Worm (Caenorhabditis elegans): ENCODE data around the gene nlp-78.

Gene nlp-78

DNA sequence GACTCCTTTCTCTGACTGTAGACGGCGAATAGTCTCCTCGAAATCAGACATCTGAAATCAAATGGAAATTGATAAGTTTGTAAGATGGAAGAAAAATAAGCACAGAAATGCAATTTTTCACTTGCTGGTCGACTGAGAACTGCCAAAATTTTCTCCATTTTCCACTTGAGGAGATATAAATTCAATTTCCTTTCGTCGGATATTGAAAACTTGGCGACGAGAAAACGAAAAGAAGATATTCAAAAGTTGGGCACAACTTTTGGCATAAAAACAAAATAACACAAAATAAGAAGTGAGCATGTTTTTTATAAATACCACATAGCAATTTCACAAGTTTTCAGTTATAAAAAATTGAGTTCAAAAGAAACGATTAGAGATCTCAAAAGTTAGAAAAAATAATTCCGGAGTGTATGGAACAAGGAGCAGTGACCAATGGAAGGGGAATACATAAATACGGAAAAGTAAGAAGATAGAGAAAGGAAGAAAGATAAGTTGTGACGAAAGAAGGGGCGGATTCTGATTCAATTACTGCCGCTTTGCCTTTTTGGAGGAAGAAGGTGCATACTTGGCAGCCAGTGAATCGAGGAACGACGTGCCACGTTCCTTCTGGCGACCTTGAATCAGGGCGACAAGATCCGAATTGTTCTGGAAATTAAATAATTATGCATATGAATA, 28.7 kb upstream of the nlp-78 start, which contains the start of gene dyrb-1:
Gene dyrb-1 (minus strand): TSS at position 51 of the 675 bp plus-strand sequence.
- TF ChIP-seq ceh-16 (tag; optimal IDR thresholded peaks at IDR 0.05) = no peak
- TF ChIP-seq ceh-82 (tag; optimal IDR thresholded peaks at IDR 0.05) = no peak
- TF ChIP-seq aly-2 (tag; optimal IDR thresholded peaks at IDR 0.05) = no peak
- no peak for TF ChIP-seq ceh-28 (tag; optimal IDR thresholded peaks at IDR 0.05)
- TF ChIP-seq nhr-67 (tag; optimal IDR thresholded peaks at IDR 0.05) = no peak
- no peak for TF ChIP-seq nhr-237 (tag; optimal IDR thresholded peaks at IDR 0.05)
- TF ChIP-seq tbx-2 (tag; optimal IDR thresholded peaks at IDR 0.05) = no peak
- no peak for TF ChIP-seq pqm-1 (tag; optimal IDR thresholded peaks at IDR 0.05)
- no peak for TF ChIP-seq ZK546.5 (tag; optimal IDR thresholded peaks at IDR 0.05)
- TF ChIP-seq skn-1 (tag; optimal IDR thresholded peaks at IDR 0.05) = no peak
- TF ChIP-seq egl-27 (tag; optimal IDR thresholded peaks at IDR 0.05) = no peak
- no peak for TF ChIP-seq pha-4 (tag; optimal IDR thresholded peaks at IDR 0.05)

DNA sequence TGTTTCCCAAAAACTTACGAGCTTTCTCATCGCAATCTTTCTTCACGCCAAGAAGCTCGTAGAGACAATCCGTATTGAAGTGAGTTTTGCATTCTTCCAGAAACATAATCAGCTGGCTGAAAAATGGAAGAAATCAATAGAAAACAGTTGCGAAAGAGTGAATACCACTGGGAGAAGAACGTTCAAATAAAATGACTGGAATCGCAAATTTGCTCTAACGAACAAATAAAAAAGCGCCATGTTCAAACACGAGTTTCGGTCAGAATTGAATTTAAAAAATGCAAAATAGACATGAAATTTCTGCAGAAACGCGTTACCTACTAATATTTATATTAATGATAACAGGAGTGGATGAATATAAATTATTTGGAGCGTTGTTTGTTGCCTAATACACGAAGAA, 27.5 kb upstream of the nlp-78 start, which contains the start of gene dnj-23:
Gene dnj-23 (minus strand): TSS at position 158 of the 400 bp plus-strand sequence.
- TF ChIP-seq nfya-1 (tag; optimal IDR thresholded peaks at IDR 0.05; ENCODE audit: insufficient read depth) (peak; percentile 50), egl-5 (tag; optimal IDR thresholded peaks at IDR 0.05) (no peak), skn-1 (tag; optimal IDR thresholded peaks at IDR 0.05) (peak; percentile 28), lin-39 (tag; optimal IDR thresholded peaks at IDR 0.05) (peak; percentile 15), jun-1 (tag; optimal IDR thresholded peaks at IDR 0.05) (no peak), nhr-28 (tag; optimal IDR thresholded peaks at IDR 0.05) (no peak), pha-4 (tag; optimal IDR thresholded peaks at IDR 0.05) (peak; percentile 45), mdl-1 (tag; optimal IDR thresholded peaks at IDR 0.05) (no peak), nhr-25 (tag; optimal IDR thresholded peaks at IDR 0.05) (peak; percentile 16), lin-15B (tag; optimal IDR thresholded peaks at IDR 0.05) (peak; percentile 35)

DNA sequence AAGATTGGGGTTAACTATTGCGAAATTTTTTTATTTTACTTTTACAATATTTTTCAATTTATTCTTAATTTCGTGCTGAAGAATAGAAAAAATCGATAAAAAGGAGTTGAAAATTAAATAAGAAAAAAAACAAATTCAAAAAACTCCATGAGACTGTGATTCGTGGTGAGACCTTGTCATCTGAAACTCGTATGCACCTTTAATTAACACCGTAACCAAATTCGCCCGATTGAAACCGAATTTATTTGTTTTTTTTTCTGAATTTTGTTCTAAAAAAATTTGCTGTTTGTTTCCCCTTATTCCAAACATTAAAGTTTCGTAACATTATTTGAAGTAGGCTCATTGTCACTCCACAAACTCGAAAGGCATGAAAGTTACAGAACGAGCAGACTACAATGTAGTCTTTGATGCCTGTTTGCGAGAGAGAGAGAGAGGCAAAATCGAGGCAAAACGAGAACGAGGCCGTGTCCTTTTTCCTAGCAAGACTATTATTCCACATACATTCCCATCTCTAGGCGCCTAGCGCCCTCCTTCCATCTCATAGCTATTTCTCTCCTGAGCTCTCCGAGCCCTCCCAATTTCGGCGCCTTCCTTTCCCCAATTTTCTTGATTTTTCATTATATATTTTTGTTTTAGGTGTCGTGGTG, 26.9 kb upstream of the nlp-78 start, which contains the start of gene T24H10.4:
Gene T24H10.4 (plus strand): TSS at position 630 of the 647 bp plus-strand sequence.
- TF ChIP-seq elt-2 (tag; optimal IDR thresholded peaks at IDR 0.05) (no peak), fkh-10 (GFP tag; optimal IDR thresholded peaks at IDR 0.05) (no peak), nfya-1 (tag; optimal IDR thresholded peaks at IDR 0.05; ENCODE audit: insufficient read depth) (peak; percentile 26), skn-1 (tag; optimal IDR thresholded peaks at IDR 0.05) (peak; percentile 3), nhr-237 (tag; optimal IDR thresholded peaks at IDR 0.05) (no peak), eor-1 (tag; optimal IDR thresholded peaks at IDR 0.05) (no peak), lin-39 (tag; optimal IDR thresholded peaks at IDR 0.05) (peak; percentile 72), ztf-4 (tag; optimal IDR thresholded peaks at IDR 0.05) (no peak), hmg-11 (tag; optimal IDR thresholded peaks at IDR 0.05) (peak; percentile 35), tbx-2 (tag; optimal IDR thresholded peaks at IDR 0.05) (no peak)

DNA sequence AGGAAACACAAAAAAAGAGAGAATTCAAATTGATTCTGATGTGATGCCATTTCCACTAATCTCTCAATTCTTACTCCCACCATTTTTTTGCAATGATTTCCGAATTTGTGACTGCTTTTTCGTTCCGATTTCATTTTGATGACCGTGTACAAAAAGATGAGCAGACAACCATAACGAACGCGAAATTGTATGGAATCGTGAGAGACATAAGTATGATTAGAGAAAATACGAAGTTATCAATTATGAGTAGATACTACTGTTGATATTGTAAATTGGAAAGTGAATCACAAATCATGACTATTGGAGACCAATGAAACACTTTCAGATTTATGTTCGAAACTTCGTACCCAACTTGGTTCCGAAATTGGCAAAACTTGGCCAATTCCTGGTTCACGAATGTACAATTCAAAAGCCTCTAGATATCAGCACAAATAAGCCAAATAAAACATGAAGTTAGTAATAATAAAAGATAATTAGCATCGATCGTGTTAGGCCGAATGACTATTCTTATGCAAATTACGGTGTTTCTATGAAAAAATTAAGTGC, 24.4 kb upstream of the nlp-78 start:
- TF ChIP-seq mml-1 (tag; optimal IDR thresholded peaks at IDR 0.05) = no peak
- no peak for TF ChIP-seq unc-39 (tag; optimal IDR thresholded peaks at IDR 0.05)
- peak; percentile 59 for TF ChIP-seq pqm-1 (tag; optimal IDR thresholded peaks at IDR 0.05)
- TF ChIP-seq elt-2 (tag; optimal IDR thresholded peaks at IDR 0.05) = peak; percentile 37
- TF ChIP-seq jun-1 (tag; optimal IDR thresholded peaks at IDR 0.05) = no peak
- TF ChIP-seq daf-12 (tag; optimal IDR thresholded peaks at IDR 0.05) = no peak

DNA sequence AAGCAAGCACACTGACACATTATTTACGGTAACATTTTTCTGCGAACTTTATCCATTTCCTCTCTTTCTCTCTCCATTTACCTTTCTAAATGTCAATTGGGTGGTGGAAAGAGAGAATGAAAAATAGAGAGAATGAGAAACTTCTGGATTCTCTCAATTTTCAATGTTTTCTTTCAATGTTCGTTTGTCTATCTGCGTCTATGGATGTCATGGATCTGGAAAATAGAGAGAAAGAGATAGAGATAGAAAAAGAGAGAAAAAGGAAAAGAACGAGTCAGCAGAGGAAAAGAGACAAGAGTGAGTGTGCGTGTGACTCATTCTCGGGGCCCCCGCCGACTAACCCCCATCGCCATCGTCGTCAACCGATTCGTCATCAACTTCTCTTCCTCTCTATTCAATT, 23.1 kb upstream of the nlp-78 start, which contains the start of gene jun-1:
Gene jun-1 (plus strand): TSS at position 307 of the 400 bp plus-strand sequence.
- TF ChIP-seq nhr-43 (tag; optimal IDR thresholded peaks at IDR 0.05; ENCODE audit: poor library complexity, severe bottlenecking) (peak; percentile 82), nhr-77 (tag; optimal IDR thresholded peaks at IDR 0.05) (peak; percentile 38), nfya-1 (tag; optimal IDR thresholded peaks at IDR 0.05; ENCODE audit: insufficient read depth) (peak; percentile 82), mdl-1 (tag; optimal IDR thresholded peaks at IDR 0.05) (peak; percentile 52), fkh-10 (GFP tag; optimal IDR thresholded peaks at IDR 0.05) (peak; percentile 22), nhr-67 (tag; optimal IDR thresholded peaks at IDR 0.05) (no peak), ceh-82 (tag; optimal IDR thresholded peaks at IDR 0.05) (peak; percentile 54), eor-1 (tag; optimal IDR thresholded peaks at IDR 0.05) (no peak), mml-1 (tag; optimal IDR thresholded peaks at IDR 0.05) (no peak), ceh-28 (tag; optimal IDR thresholded peaks at IDR 0.05) (peak; percentile 83), hmg-11 (tag; optimal IDR thresholded peaks at IDR 0.05) (peak; percentile 67), pha-4 (tag; optimal IDR thresholded peaks at IDR 0.05) (peak; percentile 98), lin-39 (tag; optimal IDR thresholded peaks at IDR 0.05) (peak; percentile 52), elt-1 (tag; optimal IDR thresholded peaks at IDR 0.05) (peak; percentile 39), tbx-2 (tag; optimal IDR thresholded peaks at IDR 0.05) (peak; percentile 38), nhr-23 (tag; optimal IDR thresholded peaks at IDR 0.05) (peak; percentile 99), nhr-11 (tag; optimal IDR thresholded peaks at IDR 0.05) (peak; percentile 56), lin-15B (tag; optimal IDR thresholded peaks at IDR 0.05) (peak; percentile 53), lsy-12 (tag; optimal IDR thresholded peaks at IDR 0.05) (peak; percentile 74), egl-27 (tag; optimal IDR thresholded peaks at IDR 0.05) (peak; percentile 64), snpc-4 (tag; optimal IDR thresholded peaks at IDR 0.05) (peak; percentile 39), fos-1 (tag; optimal IDR thresholded peaks at IDR 0.05) (peak; percentile 99), aly-2 (tag; optimal IDR thresholded peaks at IDR 0.05) (no peak), ztf-4 (tag; optimal IDR thresholded peaks at IDR 0.05) (no peak), skn-1 (tag; optimal IDR thresholded peaks at IDR 0.05) (peak; percentile 54), R02D3.7 (tag; optimal IDR thresholded peaks at IDR 0.05) (peak; percentile 37), ztf-11 (tag; optimal IDR thresholded peaks at IDR 0.05) (no peak), nhr-25 (tag; optimal IDR thresholded peaks at IDR 0.05) (peak; percentile 90), pqm-1 (tag; optimal IDR thresholded peaks at IDR 0.05) (peak; percentile 23)
